Worm (Caenorhabditis elegans): ENCODE measurements around the gene stg-2.

stg-2 gene

ce11 chrX:8602722-8603427 is 40.8 kb downstream of the stg-2 start:
- TF ChIP-seq nhr-237 (tag; optimal IDR thresholded peaks at IDR 0.05) (no peak), ZK546.5 (tag; optimal IDR thresholded peaks at IDR 0.05) (no peak), nhr-11 (tag; optimal IDR thresholded peaks at IDR 0.05) (no peak), sea-2 (GFP tag; optimal IDR thresholded peaks at IDR 0.05) (no peak), nhr-76 (tag; optimal IDR thresholded peaks at IDR 0.05) (no peak), nhr-77 (tag; optimal IDR thresholded peaks at IDR 0.05) (no peak), nhr-12 (tag; optimal IDR thresholded peaks at IDR 0.05) (no peak), pqm-1 (tag; optimal IDR thresholded peaks at IDR 0.05) (no peak), elt-2 (tag; optimal IDR thresholded peaks at IDR 0.05) (no peak), ceh-16 (tag; optimal IDR thresholded peaks at IDR 0.05) (no peak), fkh-2 (tag; optimal IDR thresholded peaks at IDR 0.05) (no peak), eor-1 (tag; optimal IDR thresholded peaks at IDR 0.05) (no peak), tbx-2 (tag; optimal IDR thresholded peaks at IDR 0.05) (no peak)

ce11 chrX:8601235-8601634 is 42.5 kb downstream of the stg-2 start, which contains the start of gene F18E9.1:
Gene F18E9.1 (plus strand): TSS chrX:8601535.
- TF ChIP-seq pqm-1 (tag; optimal IDR thresholded peaks at IDR 0.05), result no peak
- no peak for TF ChIP-seq aly-2 (tag; optimal IDR thresholded peaks at IDR 0.05)
- TF ChIP-seq nfya-1 (tag; optimal IDR thresholded peaks at IDR 0.05; ENCODE audit: insufficient read depth), result no peak
- TF ChIP-seq nhr-25 (tag; optimal IDR thresholded peaks at IDR 0.05), result no peak
- TF ChIP-seq lin-15B (tag; optimal IDR thresholded peaks at IDR 0.05), result no peak
- TF ChIP-seq nhr-237 (tag; optimal IDR thresholded peaks at IDR 0.05), result no peak
- TF ChIP-seq nhr-12 (tag; optimal IDR thresholded peaks at IDR 0.05), result no peak
- TF ChIP-seq ZK546.5 (tag; optimal IDR thresholded peaks at IDR 0.05), result no peak
- TF ChIP-seq nhr-23 (tag; optimal IDR thresholded peaks at IDR 0.05), result no peak
- TF ChIP-seq snpc-4 (tag; optimal IDR thresholded peaks at IDR 0.05), result no peak
- no peak for TF ChIP-seq ztf-4 (tag; optimal IDR thresholded peaks at IDR 0.05)
- TF ChIP-seq jun-1 (tag; optimal IDR thresholded peaks at IDR 0.05), result no peak

- TF ChIP-seq unc-39 (tag; optimal IDR thresholded peaks at IDR 0.05) (no peak), snpc-4 (tag; optimal IDR thresholded peaks at IDR 0.05) (no peak), nhr-25 (tag; optimal IDR thresholded peaks at IDR 0.05) (no peak), daf-12 (tag; optimal IDR thresholded peaks at IDR 0.05) (no peak), ceh-9 (tag; optimal IDR thresholded peaks at IDR 0.05) (no peak), hmg-11 (tag; optimal IDR thresholded peaks at IDR 0.05) (no peak), ceh-16 (tag; optimal IDR thresholded peaks at IDR 0.05) (no peak), nhr-77 (tag; optimal IDR thresholded peaks at IDR 0.05) (no peak)
Observed at ce11 chrX:8599725-8600124, 44.0 kb downstream of the stg-2 start.

- TF ChIP-seq lin-15B (tag; optimal IDR thresholded peaks at IDR 0.05) (no peak), egl-5 (tag; optimal IDR thresholded peaks at IDR 0.05) (no peak), ceh-28 (tag; optimal IDR thresholded peaks at IDR 0.05) (no peak), nhr-43 (tag; optimal IDR thresholded peaks at IDR 0.05; ENCODE audit: poor library complexity, severe bottlenecking) (no peak), ceh-82 (tag; optimal IDR thresholded peaks at IDR 0.05) (no peak)
Observed at ce11 chrX:8598491-8598890, 45.2 kb downstream of the stg-2 start.

ce11 chrX:8597647-8598046 is 46.1 kb downstream of the stg-2 start, which contains the start of gene F18E9.7:
Gene F18E9.7 (minus strand): TSS chrX:8597747.
- no peak for TF ChIP-seq ztf-4 (tag; optimal IDR thresholded peaks at IDR 0.05)
- TF ChIP-seq aly-2 (tag; optimal IDR thresholded peaks at IDR 0.05), result no peak
- TF ChIP-seq egl-27 (tag; optimal IDR thresholded peaks at IDR 0.05), result no peak
- no peak for TF ChIP-seq nfya-1 (tag; optimal IDR thresholded peaks at IDR 0.05; ENCODE audit: insufficient read depth)

- TF ChIP-seq elt-3 (tag; optimal IDR thresholded peaks at IDR 0.05), result no peak
- TF ChIP-seq pqm-1 (tag; optimal IDR thresholded peaks at IDR 0.05), result no peak
- TF ChIP-seq fos-1 (tag; optimal IDR thresholded peaks at IDR 0.05), result no peak
- TF ChIP-seq elt-1 (tag; optimal IDR thresholded peaks at IDR 0.05), result no peak
- TF ChIP-seq nfya-1 (tag; optimal IDR thresholded peaks at IDR 0.05; ENCODE audit: insufficient read depth), result no peak
- no peak for TF ChIP-seq eor-1 (tag; optimal IDR thresholded peaks at IDR 0.05)
- no peak for TF ChIP-seq skn-1 (tag; optimal IDR thresholded peaks at IDR 0.05)
- TF ChIP-seq nhr-12 (tag; optimal IDR thresholded peaks at IDR 0.05), result no peak
- TF ChIP-seq lsy-12 (tag; optimal IDR thresholded peaks at IDR 0.05), result no peak
Observed at ce11 chrX:8592881-8593280, 50.8 kb downstream of the stg-2 start, which contains the start of gene nlp-7. Gene nlp-7 (plus strand): TSS chrX:8593181.

All from whole organism, L3 larva.